Worm (Caenorhabditis elegans) whole organism, late embryonic: ENCODE data around the gene skpo-3.

Source experiments
- ceh-34 ChIP-seq: sonication (generic microtip); optimal IDR thresholded peaks from 2 replicates; lab custom pipeline; 2016; ENCODE audit warnings: mild to moderate bottlenecking, missing genetic modification characterization, missing compliant biosample characterization
- elt-2 ChIP-seq: sonication (generic microtip); optimal IDR thresholded peaks from 2 replicates; lab custom pipeline; 2016; ENCODE audit warnings: missing genetic modification reagents, missing genetic modification characterization, missing compliant biosample characterization
- nhr-232 ChIP-seq: sonication (generic microtip); optimal IDR thresholded peaks from 2 replicates; lab custom pipeline; 2016; ENCODE audit warnings: missing genetic modification characterization, missing compliant biosample characterization
- ttx-3 ChIP-seq: sonication (generic microtip); optimal IDR thresholded peaks from 2 replicates; lab custom pipeline; 2016; ENCODE audit warnings: missing genetic modification reagents, missing genetic modification characterization, missing compliant biosample characterization

DNA sequence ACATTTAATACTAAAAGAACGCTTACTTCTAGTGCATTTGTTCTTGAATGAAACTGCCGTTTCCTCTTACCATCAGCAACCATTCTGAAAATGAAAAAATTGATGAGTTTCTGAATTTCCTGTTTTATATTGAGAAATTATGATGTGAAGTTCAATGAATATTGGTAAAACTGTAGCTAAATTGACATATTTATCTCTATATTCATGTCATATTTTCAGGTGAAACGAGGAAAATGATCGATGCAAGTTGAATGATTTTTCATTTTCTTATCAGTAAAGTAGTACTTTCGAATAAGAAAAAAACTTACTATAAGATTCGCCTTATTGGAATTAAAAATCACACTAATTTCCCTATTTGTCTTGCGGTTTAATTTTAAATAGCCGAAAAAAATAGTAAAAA is 35.5 kb upstream of the skpo-3 start, which contains the start of gene E04F6.15:
- no peak for TF ChIP-seq elt-2
- no peak for TF ChIP-seq ttx-3 (tag; lab: Kevin White, UChicago)
- no peak for TF ChIP-seq nhr-232 (tag; lab: Kevin White, UChicago)
- no peak for TF ChIP-seq ceh-34 (tag; lab: Kevin White, UChicago)
